Worm (Caenorhabditis elegans) whole organism, young adult: Measurements from ENCODE around the gene T04F8.8.

Source experiments
- C06A6.2 ChIP-seq: fragments of 200-800 bp; sonication (Bioruptor generic); conservative IDR thresholded peaks from 2 replicates; pipeline ENCODE4 v1.3.6; 2022; ENCODE audit warnings: missing genetic modification characterization, missing compliant biosample characterization
- F33H1.4 ChIP-seq: fragments of 200-800 bp; sonication (Bioruptor generic); IDR thresholded peaks from 2 replicates; pipeline ENCODE4 v1.3.6; 2022; ENCODE audit warnings: missing genetic modification reagents, missing genetic modification characterization, missing compliant biosample characterization
- F37B4.10 ChIP-seq: fragments of 200-800 bp; sonication (Bioruptor generic); IDR thresholded peaks from 2 replicates; pipeline ENCODE4 v1.3.6; 2022; ENCODE audit warnings: missing genetic modification characterization, missing compliant biosample characterization
- T26A5.8 ChIP-seq: sonication (generic microtip); optimal IDR thresholded peaks from 2 replicates; lab custom pipeline; 2016; ENCODE audit warnings: missing genetic modification characterization, missing compliant biosample characterization
- Y53G8AR.9 ChIP-seq: fragments of 200-800 bp; sonication (Bioruptor generic); conservative IDR thresholded peaks from 2 replicates; pipeline ENCODE4 v1.3.6; 2022; ENCODE audit warnings: missing genetic modification reagents, missing genetic modification characterization, missing compliant biosample characterization
- Y56A3A.18 ChIP-seq: fragments of 200-800 bp; sonication (Bioruptor generic); IDR thresholded peaks from 2 replicates; pipeline ENCODE4 v1.3.6; 2022; ENCODE audit warnings: missing genetic modification reagents, missing genetic modification characterization, missing compliant biosample characterization
- Y79H2A.3 ChIP-seq: fragments of 200-800 bp; sonication (Bioruptor generic); conservative IDR thresholded peaks from 2 replicates; pipeline ENCODE4 v1.3.6; 2022; ENCODE audit warnings: missing genetic modification reagents, missing genetic modification characterization, missing compliant biosample characterization
- ama-1 ChIP-seq, 3 experiments: fragments of 150-350 bp in 1 of 3; sonication (generic microtip) in 2 of 3; optimal IDR thresholded peaks; 2 replicates each; lab custom pipeline; 2014 to 2018; ENCODE audit warnings: missing biosample characterization in 2 of 3, missing genetic modification characterization in 2 of 3, missing genetic modification reagents in 2 of 3
- bed-1 ChIP-seq: fragments of 200-800 bp; sonication (Bioruptor generic); IDR thresholded peaks from 2 replicates; pipeline ENCODE4 v1.3.6; 2022; ENCODE audit warnings: missing genetic modification reagents, missing genetic modification characterization, missing compliant biosample characterization
- bed-2 ChIP-seq: fragments of 200-800 bp; sonication (Bioruptor generic); IDR thresholded peaks from 2 replicates; pipeline ENCODE4 v1.3.6; 2022; ENCODE audit warnings: missing genetic modification reagents, missing genetic modification characterization, missing compliant biosample characterization
- ceh-27 ChIP-seq: fragments of 200-800 bp; sonication (Bioruptor generic); optimal IDR thresholded peaks from 2 replicates; lab custom pipeline; 2018; ENCODE audit warnings: mild to moderate bottlenecking, missing genetic modification characterization, moderate library complexity, missing compliant biosample characterization
- ceh-40 ChIP-seq: fragments of 200-800 bp; sonication (Bioruptor generic); IDR thresholded peaks from 2 replicates; pipeline ENCODE4 v1.3.6; 2022; ENCODE audit warnings: missing genetic modification characterization, missing compliant biosample characterization
- ceh-79 ChIP-seq: sonication (generic microtip); optimal IDR thresholded peaks from 2 replicates; lab custom pipeline; 2017; ENCODE audit warnings: mild to moderate bottlenecking, missing genetic modification characterization, missing compliant biosample characterization
- ceh-91 ChIP-seq: fragments of 200-800 bp; sonication (Bioruptor generic); IDR thresholded peaks from 2 replicates; pipeline ENCODE4 v1.3.6; 2022; ENCODE audit warnings: missing genetic modification reagents, missing genetic modification characterization, missing compliant biosample characterization
- dpff-1 ChIP-seq: sonication (generic microtip); optimal IDR thresholded peaks from 2 replicates; lab custom pipeline; 2017; ENCODE audit warnings: mild to moderate bottlenecking, missing genetic modification characterization, missing compliant biosample characterization
- efl-1 ChIP-seq: fragments of 150-350 bp; optimal IDR thresholded peaks from 2 replicates; lab custom pipeline; 2014; ENCODE audit warnings: missing biosample characterization, missing genetic modification reagents, missing genetic modification characterization
- egl-18 ChIP-seq: fragments of 200-800 bp; sonication (Bioruptor generic); IDR thresholded peaks from 2 replicates; pipeline ENCODE4 v1.3.6; 2022; ENCODE audit warnings: missing genetic modification reagents, missing genetic modification characterization, missing compliant biosample characterization
- egl-44 ChIP-seq: fragments of 200-800 bp; sonication (Bioruptor generic); IDR thresholded peaks from 2 replicates; pipeline ENCODE4 v1.3.6; 2022; ENCODE audit warnings: missing genetic modification reagents, missing genetic modification characterization, missing compliant biosample characterization
- egrh-3 ChIP-seq: fragments of 200-800 bp; sonication (Bioruptor generic); IDR thresholded peaks from 2 replicates; pipeline ENCODE4 v1.3.6; 2022; ENCODE audit warnings: missing genetic modification reagents, missing genetic modification characterization, missing compliant biosample characterization
- ekl-4 ChIP-seq: fragments of 200-800 bp; sonication (Bioruptor generic); IDR thresholded peaks from 2 replicates; pipeline ENCODE4 v1.3.6; 2022; ENCODE audit warnings: missing genetic modification reagents, missing genetic modification characterization, missing compliant biosample characterization
- ets-4 ChIP-seq: fragments of 200-800 bp; sonication (Bioruptor generic); optimal IDR thresholded peaks from 2 replicates; lab custom pipeline; 2018; ENCODE audit warnings: mild to moderate bottlenecking, missing genetic modification characterization, missing compliant biosample characterization
- hlh-12 ChIP-seq: sonication (generic microtip); optimal IDR thresholded peaks from 2 replicates; lab custom pipeline; 2016; ENCODE audit warnings: missing genetic modification characterization, missing compliant biosample characterization
- hrde-1 ChIP-seq: sonication (generic microtip); optimal IDR thresholded peaks from 2 replicates; lab custom pipeline; 2016; ENCODE audit warnings: missing genetic modification characterization, mild to moderate bottlenecking, missing compliant biosample characterization, moderate library complexity, missing genotype, missing genetic modification reagents, borderline replicate concordance
- hsf-1 ChIP-seq: fragments of 200-800 bp; sonication (Bioruptor generic); IDR thresholded peaks from 2 replicates; pipeline ENCODE4 v1.3.6; 2022; ENCODE audit warnings: missing genetic modification reagents, missing genetic modification characterization, missing compliant biosample characterization
- lag-1 ChIP-seq: fragments of 200-800 bp; sonication (Bioruptor generic); IDR thresholded peaks from 2 replicates; pipeline ENCODE4 v1.3.6; 2022; ENCODE audit warnings: missing genetic modification reagents, missing genetic modification characterization, missing compliant biosample characterization
- lin-35 ChIP-seq, 3 experiments: fragments of 150-350 bp in 2 of 3; sonication (generic microtip) in 1 of 3; optimal IDR thresholded peaks; 2 replicates each; lab custom pipeline; 2014 to 2018; ENCODE audit warnings: missing biosample characterization in 3 of 3, missing genetic modification characterization in 3 of 3, missing genetic modification reagents in 3 of 3
- lir-1 ChIP-seq: fragments of 200-800 bp; sonication (Bioruptor generic); conservative IDR thresholded peaks from 2 replicates; pipeline ENCODE4 v1.3.6; 2022; ENCODE audit warnings: missing genetic modification reagents, missing genetic modification characterization, missing compliant biosample characterization
- lsl-1 ChIP-seq: fragments of 200-800 bp; sonication (Bioruptor generic); optimal IDR thresholded peaks from 2 replicates; lab custom pipeline; 2018; ENCODE audit warnings: mild to moderate bottlenecking, missing genetic modification characterization, moderate library complexity, missing compliant biosample characterization
- lsy-27 ChIP-seq: sonication (generic microtip); optimal IDR thresholded peaks from 2 replicates; lab custom pipeline; 2017; ENCODE audit warnings: missing genetic modification characterization, mild to moderate bottlenecking, missing compliant biosample characterization, antibody characterized with exemption, missing genotype, borderline replicate concordance; ENCODE audit not compliant: insufficient read depth
- madf-6 ChIP-seq: fragments of 200-800 bp; sonication (Bioruptor generic); IDR thresholded peaks from 2 replicates; pipeline ENCODE4 v1.3.6; 2022; ENCODE audit warnings: missing genetic modification reagents, missing genetic modification characterization, missing compliant biosample characterization
- madf-8 ChIP-seq: fragments of 200-800 bp; sonication (Bioruptor generic); conservative IDR thresholded peaks from 2 replicates; pipeline ENCODE4 v1.3.6; 2022; ENCODE audit warnings: missing genetic modification reagents, missing genetic modification characterization, missing compliant biosample characterization
- mel-28 ChIP-seq: sonication (generic microtip); optimal IDR thresholded peaks from 2 replicates; lab custom pipeline; 2016; ENCODE audit warnings: borderline replicate concordance, mild to moderate bottlenecking, missing genetic modification characterization, missing compliant biosample characterization
- mxl-1 ChIP-seq: sonication (generic microtip); optimal IDR thresholded peaks from 2 replicates; lab custom pipeline; 2016; ENCODE audit warnings: missing genetic modification characterization, missing compliant biosample characterization
- nfya-2 ChIP-seq: fragments of 200-800 bp; sonication (Bioruptor generic); IDR thresholded peaks from 2 replicates; pipeline ENCODE4 v1.3.6; 2022; ENCODE audit warnings: missing genetic modification reagents, missing genetic modification characterization, missing compliant biosample characterization
- nfyb-1 ChIP-seq: fragments of 200-800 bp; sonication (Bioruptor generic); IDR thresholded peaks from 2 replicates; pipeline ENCODE4 v1.3.6; 2022; ENCODE audit warnings: missing genetic modification reagents, missing genetic modification characterization, missing compliant biosample characterization
- nhr-120 ChIP-seq: fragments of 200-800 bp; sonication (Bioruptor generic); IDR thresholded peaks from 2 replicates; pipeline ENCODE4 v1.3.6; 2022; ENCODE audit warnings: missing genetic modification characterization, missing compliant biosample characterization
- nhr-80 ChIP-seq: sonication (generic microtip); optimal IDR thresholded peaks from 2 replicates; lab custom pipeline; 2016; ENCODE audit warnings: missing genetic modification characterization, missing compliant biosample characterization
- nhr-90 ChIP-seq: sonication (generic microtip); optimal IDR thresholded peaks from 2 replicates; lab custom pipeline; 2016; ENCODE audit warnings: missing genotype, mild to moderate bottlenecking, missing genetic modification characterization, missing compliant biosample characterization
- pbrm-1 ChIP-seq: fragments of 200-800 bp; sonication (Bioruptor generic); IDR thresholded peaks from 2 replicates; pipeline ENCODE4 v1.3.6; 2022; ENCODE audit warnings: missing genetic modification reagents, missing genetic modification characterization, missing compliant biosample characterization
- repo-1 ChIP-seq: sonication (generic microtip); optimal IDR thresholded peaks from 2 replicates; lab custom pipeline; 2017; ENCODE audit warnings: mild to moderate bottlenecking, missing genetic modification characterization, missing compliant biosample characterization
- sea-2 ChIP-seq: fragments of 200-800 bp; sonication (Bioruptor generic); IDR thresholded peaks from 2 replicates; pipeline ENCODE4 v1.3.6; 2022; ENCODE audit warnings: missing genetic modification characterization, missing compliant biosample characterization
- snpc-1.1 ChIP-seq: sonication (generic microtip); optimal IDR thresholded peaks from 2 replicates; lab custom pipeline; 2017; ENCODE audit warnings: missing genetic modification characterization, mild to moderate bottlenecking, missing compliant biosample characterization, antibody characterized with exemption, moderate library complexity, missing genotype, missing genetic modification reagents; ENCODE audit not compliant: insufficient read depth
- tlf-1 ChIP-seq: fragments of 200-800 bp; sonication (Bioruptor generic); optimal IDR thresholded peaks from 2 replicates; lab custom pipeline; 2018; ENCODE audit warnings: mild to moderate bottlenecking, missing genetic modification characterization, missing compliant biosample characterization
- unc-62 ChIP-seq: fragments of 150-350 bp; optimal IDR thresholded peaks from 2 replicates; lab custom pipeline; 2014; ENCODE audit warnings: missing biosample characterization, missing genetic modification reagents, missing genetic modification characterization
- zfh-2 ChIP-seq: fragments of 200-800 bp; sonication (Bioruptor generic); conservative IDR thresholded peaks from 2 replicates; pipeline ENCODE4 v1.3.6; 2022; ENCODE audit warnings: missing genetic modification reagents, missing genetic modification characterization, missing compliant biosample characterization
- ztf-22 ChIP-seq: fragments of 200-800 bp; sonication (Bioruptor generic); optimal IDR thresholded peaks from 2 replicates; lab custom pipeline; 2018; ENCODE audit warnings: mild to moderate bottlenecking, missing genetic modification characterization, moderate library complexity, missing compliant biosample characterization
- ztf-6 ChIP-seq: fragments of 200-800 bp; sonication (Bioruptor generic); IDR thresholded peaks from 2 replicates; pipeline ENCODE4 v1.3.6; 2022; ENCODE audit warnings: missing genetic modification reagents, missing genetic modification characterization, missing compliant biosample characterization

T04F8.8 gene

ce11 chrX:11603234-11604108 is 43.8 kb upstream of the T04F8.8 start (continued):
- TF ChIP-seq ama-1 (optimal IDR thresholded peaks at IDR 0.05; lab: Kevin White, UChicago) (peak; percentile 76), ama-1 (GFP tag; optimal IDR thresholded peaks at IDR 0.05; lab: Kevin White, UChicago) (peak in 1 of 2 experiments; percentile 36), egl-44 (GFP tag; lab: Robert Waterston, UW) (no peak), nhr-90 (peak; percentile 27), repo-1 (peak; percentile 90), nhr-80 (tag; lab: Kevin White, UChicago) (peak; percentile 14), lsy-27 (tag; lab: Kevin White, UChicago) (no peak), ets-4 (GFP tag; lab: Kevin White, UChicago) (no peak), Y53G8AR.9 (peak; percentile 81), madf-8 (GFP tag; lab: Robert Waterston, UW) (no peak), ceh-79 (peak; percentile 44), nfyb-1 (GFP tag; lab: Robert Waterston, UW) (peak; percentile 53; the same call in 1 of the 2 replicates), pbrm-1 (GFP tag; lab: Robert Waterston, UW) (no peak), madf-6 (GFP tag; lab: Robert Waterston, UW) (no peak), lir-1 (GFP tag; lab: Robert Waterston, UW) (no peak), Y79H2A.3 (GFP tag; lab: Robert Waterston, UW) (0 out of 2 replicates have a peak, but pooled peaks have one; percentile 51), bed-2 (GFP tag; lab: Robert Waterston, UW) (no peak), F37B4.10 (GFP tag; lab: Robert Waterston, UW) (no peak), unc-62 (GFP tag; lab: Kevin White, UChicago) (no peak), T26A5.8 (tag; lab: Kevin White, UChicago) (no peak), ztf-6 (GFP tag; lab: Robert Waterston, UW) (no peak), lin-35 (GFP tag; optimal IDR thresholded peaks at IDR 0.05; lab: Kevin White, UChicago) (peak in 1 of 3 experiments; percentile 56), hlh-12 (tag; lab: Kevin White, UChicago) (no peak), ceh-40 (GFP tag; lab: Robert Waterston, UW) (no peak), hrde-1 (no peak), ceh-27 (GFP tag; lab: Kevin White, UChicago) (no peak), ekl-4 (GFP tag; lab: Robert Waterston, UW) (no peak; the same call in 1 of the 2 replicates), mxl-1 (tag; lab: Kevin White, UChicago) (no peak), efl-1 (GFP tag; lab: Kevin White, UChicago) (no peak), F33H1.4 (GFP tag; lab: Robert Waterston, UW) (no peak), lsl-1 (GFP tag; lab: Kevin White, UChicago) (no peak), sea-2 (GFP tag; lab: Robert Waterston, UW) (no peak), ztf-22 (no peak), bed-1 (GFP tag; lab: Robert Waterston, UW) (no peak), egrh-3 (GFP tag; lab: Robert Waterston, UW) (no peak), Y56A3A.18 (peak; percentile 92), egl-18 (GFP tag; lab: Robert Waterston, UW) (no peak), lag-1 (no peak), nhr-120 (GFP tag; lab: Robert Waterston, UW) (no peak), tlf-1 (GFP tag; lab: Kevin White, UChicago) (peak; percentile 61), snpc-1.1 (tag; lab: Kevin White, UChicago) (no peak), C06A6.2 (GFP tag; lab: Robert Waterston, UW) (0 out of 2 replicates have a peak, but pooled peaks have one; percentile 53), mel-28 (tag; lab: Kevin White, UChicago) (no peak), nfya-2 (GFP tag; lab: Robert Waterston, UW) (0 out of 2 replicates have a peak, but pooled peaks have one; percentile 43), hsf-1 (GFP tag; lab: Robert Waterston, UW) (peak; percentile 15; the same call in 1 of the 2 replicates), zfh-2 (no peak), ceh-91 (no peak), dpff-1 (no peak)
